Worm (Caenorhabditis elegans) whole organism, L2 larva: ENCODE measurements around the gene unc-32.

ENCODE experiments used
- ZK546.5 ChIP-seq: sonication (generic microtip); optimal IDR thresholded peaks from 2 replicates; lab custom pipeline; 2017; ENCODE audit warnings: missing biosample characterization, missing genetic modification characterization
- crh-2 ChIP-seq: sonication (generic microtip); optimal IDR thresholded peaks from 2 replicates; lab custom pipeline; 2017; ENCODE audit warnings: missing biosample characterization, missing genetic modification characterization
- dmd-4 ChIP-seq: sonication (generic microtip); optimal IDR thresholded peaks from 2 replicates; lab custom pipeline; 2017; ENCODE audit warnings: missing biosample characterization, missing genetic modification characterization
- egl-27 ChIP-seq: sonication (generic microtip); optimal IDR thresholded peaks from 3 replicates; lab custom pipeline; 2017; ENCODE audit warnings: missing biosample characterization, missing genetic modification reagents, missing genetic modification characterization
- elt-1 ChIP-seq: fragments of 150-350 bp; optimal IDR thresholded peaks from 2 replicates; lab custom pipeline; 2014; ENCODE audit warnings: missing biosample characterization, missing genetic modification characterization
- elt-3 ChIP-seq: sonication (generic microtip); optimal IDR thresholded peaks from 2 replicates; lab custom pipeline; 2017; ENCODE audit warnings: missing biosample characterization, missing genetic modification characterization
- gmeb-1 ChIP-seq: fragments of 150-350 bp; optimal IDR thresholded peaks from 2 replicates; lab custom pipeline; 2014; ENCODE audit warnings: missing biosample characterization, missing genetic modification characterization
- lin-13 ChIP-seq: fragments of 150-350 bp; optimal IDR thresholded peaks from 2 replicates; lab custom pipeline; 2014; ENCODE audit warnings: missing biosample characterization, missing genetic modification reagents, missing genetic modification characterization
- lin-39 ChIP-seq: fragments of 150-350 bp; optimal IDR thresholded peaks from 2 replicates; lab custom pipeline; 2014; ENCODE audit warnings: missing biosample characterization, missing genetic modification reagents, missing genetic modification characterization
- nhr-11 ChIP-seq: fragments of 150-350 bp; optimal IDR thresholded peaks from 2 replicates; lab custom pipeline; 2014; ENCODE audit warnings: missing biosample characterization, missing genetic modification characterization
- sma-3 ChIP-seq: sonication (generic microtip); optimal IDR thresholded peaks from 2 replicates; lab custom pipeline; 2016; ENCODE audit warnings: missing genetic modification reagents, missing genetic modification characterization, missing compliant biosample characterization
- unc-55 ChIP-seq: fragments of 150-350 bp; sonication (generic microtip); optimal IDR thresholded peaks from 3 replicates; lab custom pipeline; 2014; ENCODE audit warnings: missing biosample characterization, missing genetic modification reagents, missing genetic modification characterization
- unc-62 ChIP-seq: fragments of 150-350 bp; optimal IDR thresholded peaks from 2 replicates; lab custom pipeline; 2014; ENCODE audit warnings: missing biosample characterization, missing genetic modification reagents, missing genetic modification characterization
- zag-1 ChIP-seq: fragments of 150-350 bp; optimal IDR thresholded peaks from 2 replicates; lab custom pipeline; 2014; ENCODE audit warnings: missing biosample characterization, missing genetic modification characterization
- ztf-11 ChIP-seq: sonication (generic microtip); optimal IDR thresholded peaks from 2 replicates; lab custom pipeline; 2017; ENCODE audit warnings: missing biosample characterization, missing genetic modification characterization
- ztf-4 ChIP-seq: fragments of 150-350 bp; optimal IDR thresholded peaks from 2 replicates; lab custom pipeline; 2014; ENCODE audit warnings: missing biosample characterization, missing genetic modification characterization

unc-32 gene

DNA sequence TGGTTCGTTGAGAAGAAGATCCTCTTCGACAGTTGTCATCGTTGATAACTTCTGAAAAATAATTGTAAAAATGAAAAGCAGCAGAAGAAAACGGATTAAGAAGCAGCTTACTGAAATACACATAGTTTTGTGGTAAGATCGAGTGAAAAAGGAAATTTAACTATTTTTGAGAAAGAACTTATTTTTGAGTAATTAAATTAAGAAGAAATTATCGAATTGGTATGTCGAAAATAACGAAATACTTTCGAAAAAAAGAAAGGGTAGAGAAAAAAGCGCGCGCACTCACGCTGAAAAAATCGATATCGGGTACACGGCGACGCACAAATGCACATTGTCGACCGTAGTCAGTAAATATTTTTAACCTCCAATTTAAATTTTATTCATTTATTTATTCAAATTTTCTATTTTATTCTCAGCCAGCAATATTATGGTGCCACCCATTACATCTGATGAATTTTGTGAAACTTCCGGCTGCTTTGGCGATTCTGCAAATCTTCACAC lies 50.8 kb downstream of the unc-32 start, which contains the start of the genes ZK643.5 and ZK643.2 (continued):
- TF ChIP-seq elt-1 (tag; lab: Kevin White, UChicago) (no peak), ZK546.5 (tag; lab: Kevin White, UChicago) (no peak), gmeb-1 (tag; lab: Kevin White, UChicago) (peak; percentile 72), sma-3 (GFP tag; lab: Kevin White, UChicago) (peak; percentile 53), ztf-4 (tag; lab: Kevin White, UChicago) (no peak), crh-2 (peak; percentile 73)

DNA sequence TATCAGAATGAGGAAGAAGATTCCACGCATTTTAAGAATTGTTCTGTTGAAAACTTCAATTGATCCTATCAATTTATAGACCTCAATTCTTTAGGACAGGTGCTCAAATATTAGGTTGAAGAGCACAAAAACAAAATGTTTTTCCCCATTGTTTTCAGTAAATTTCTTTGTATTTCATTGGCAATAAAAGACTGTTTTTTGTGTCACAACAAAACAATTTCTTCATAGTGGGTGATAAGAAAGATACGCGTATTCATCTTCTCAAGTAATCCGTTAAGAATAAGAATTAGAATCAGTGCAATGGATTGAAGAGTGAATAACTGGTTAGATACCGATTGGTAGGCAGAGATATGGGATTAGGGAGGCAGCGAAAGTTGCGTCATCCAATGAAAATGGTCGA lies 55.2 kb downstream of the unc-32 start, which contains the start of gene ZK643.6:
Gene ZK643.6, minus strand, starts transcription at position 101 of the 400 bp plus-strand sequence.
- no peak for TF ChIP-seq lin-13
- TF ChIP-seq lin-39 (tag; lab: Kevin White, UChicago) = no peak
- TF ChIP-seq nhr-11 (tag; lab: Kevin White, UChicago) = no peak
- TF ChIP-seq zag-1 (tag; lab: Kevin White, UChicago) = no peak
- no peak for TF ChIP-seq egl-27 (tag; lab: Kevin White, UChicago)
- TF ChIP-seq ztf-11 = no peak
- no peak for TF ChIP-seq dmd-4 (tag; lab: Kevin White, UChicago)
- TF ChIP-seq unc-62 (GFP tag; lab: Kevin White, UChicago) = no peak
- TF ChIP-seq unc-55 (GFP tag; lab: Kevin White, UChicago) = no peak
- TF ChIP-seq elt-3 (tag; lab: Kevin White, UChicago) = no peak
- TF ChIP-seq, all 48 proteins: peak for 0
